Worm (Caenorhabditis elegans): ENCODE data around the gene srx-47.

- TF ChIP-seq lir-1 (GFP tag; conservative IDR thresholded peaks at IDR 0.05) (no peak), lin-35 (GFP tag; optimal IDR thresholded peaks at IDR 0.05) (no peak), Y53F4B.3 (GFP tag; IDR thresholded peaks at IDR 0.05) (no peak), hlh-26 (GFP tag; conservative IDR thresholded peaks at IDR 0.05) (no peak), zfh-2 (GFP tag; conservative IDR thresholded peaks at IDR 0.05) (no peak), C06A6.2 (GFP tag; conservative IDR thresholded peaks at IDR 0.05) (no peak), unc-130 (GFP tag; optimal IDR thresholded peaks at IDR 0.05) (no peak)
These were observed 42.2 kb downstream of the srx-47 start for ce11 chrV:9391959-9392358.

Data from whole organism, young adult.